Worm (Caenorhabditis elegans): ENCODE measurements around the gene F54B11.11.

DNA sequence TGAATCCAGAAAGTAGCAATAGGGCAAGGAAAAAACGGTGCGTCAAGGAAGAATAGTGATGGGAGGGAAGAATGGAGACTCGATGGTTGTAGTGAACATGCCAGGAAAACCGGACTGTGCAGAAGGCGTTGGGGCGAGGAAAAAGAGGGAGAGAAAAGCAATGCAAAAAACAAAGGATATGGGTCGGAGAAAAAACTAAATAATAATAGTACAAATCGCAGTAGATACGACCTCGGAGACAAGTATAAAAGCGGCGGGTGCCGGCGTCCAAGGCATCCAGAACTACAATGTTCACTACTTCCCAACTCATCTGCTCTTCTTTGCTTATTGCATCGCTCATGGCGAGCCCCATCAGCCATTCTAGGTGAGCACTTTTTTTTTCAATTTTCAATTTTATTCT, 41.8 kb upstream of the F54B11.11 start, which contains the start of gene R01E6.5:
- no peak for TF ChIP-seq lin-39 (tag; optimal IDR thresholded peaks at IDR 0.05)
- TF ChIP-seq unc-39 (tag; optimal IDR thresholded peaks at IDR 0.05): no peak
- no peak for TF ChIP-seq ama-1 (optimal IDR thresholded peaks at IDR 0.05)
- TF ChIP-seq lsy-12 (tag; optimal IDR thresholded peaks at IDR 0.05): no peak
- TF ChIP-seq nhr-237 (tag; optimal IDR thresholded peaks at IDR 0.05): no peak

Data from whole organism, L3 larva.